Worm (Caenorhabditis elegans) whole organism, mixed stage, embryonic: ENCODE measurements around the gene srh-104.

ENCODE experiments used
- M03D4.4 ChIP-seq: sonication (generic microtip); optimal IDR thresholded peaks from 2 replicates; lab custom pipeline; 2017; ENCODE audit warnings: mild to moderate bottlenecking, missing genetic modification characterization, missing compliant biosample characterization
- bed-3 ChIP-seq: fragments of 200-800 bp; sonication (Bioruptor generic); optimal IDR thresholded peaks from 3 replicates; lab custom pipeline; 2018; ENCODE audit warnings: mild to moderate bottlenecking, missing genetic modification characterization, moderate library complexity, missing compliant biosample characterization
- blmp-1 ChIP-seq: fragments of 150-350 bp; optimal IDR thresholded peaks from 2 replicates; lab custom pipeline; 2014; ENCODE audit warnings: missing biosample characterization, missing genetic modification characterization
- ceh-83 ChIP-seq: fragments of 200-800 bp; sonication (Bioruptor generic); optimal IDR thresholded peaks from 2 replicates; lab custom pipeline; 2018; ENCODE audit warnings: mild to moderate bottlenecking, missing genetic modification characterization, missing compliant biosample characterization
- ces-1 ChIP-seq: fragments of 150-350 bp; optimal IDR thresholded peaks from 2 replicates; lab custom pipeline; 2014; ENCODE audit warnings: missing biosample characterization, missing genetic modification reagents, missing genetic modification characterization
- drap-1 ChIP-seq: fragments of 200-800 bp; sonication (Bioruptor generic); optimal IDR thresholded peaks from 3 replicates; lab custom pipeline; 2018; ENCODE audit warnings: mild to moderate bottlenecking, missing genetic modification characterization, missing compliant biosample characterization
- elt-1 ChIP-seq: sonication (generic microtip); optimal IDR thresholded peaks from 2 replicates; lab custom pipeline; 2017; ENCODE audit warnings: missing genetic modification characterization, mild to moderate bottlenecking, missing compliant biosample characterization, antibody characterized with exemption, moderate library complexity, borderline replicate concordance; ENCODE audit not compliant: insufficient read depth
- flh-1 ChIP-seq: fragments of 200-800 bp; sonication (Bioruptor generic); optimal IDR thresholded peaks from 2 replicates; lab custom pipeline; 2018; ENCODE audit warnings: mild to moderate bottlenecking, missing genetic modification characterization, moderate library complexity, missing compliant biosample characterization
- ham-2 ChIP-seq: fragments of 200-800 bp; sonication (Bioruptor generic); optimal IDR thresholded peaks from 2 replicates; lab custom pipeline; 2018; ENCODE audit warnings: mild to moderate bottlenecking, missing genetic modification characterization, missing compliant biosample characterization
- hlh-1 ChIP-seq: fragments of 150-350 bp; optimal IDR thresholded peaks from 2 replicates; lab custom pipeline; 2014; ENCODE audit warnings: missing biosample characterization, missing genetic modification reagents, missing genetic modification characterization
- lin-13 ChIP-seq: fragments of 150-350 bp; optimal IDR thresholded peaks from 2 replicates; lab custom pipeline; 2014; ENCODE audit warnings: missing biosample characterization, missing genetic modification characterization
- lin-32 ChIP-seq: fragments of 200-800 bp; sonication (Bioruptor generic); optimal IDR thresholded peaks from 2 replicates; lab custom pipeline; 2018; ENCODE audit warnings: mild to moderate bottlenecking, missing genetic modification characterization, missing compliant biosample characterization
- lsy-2 ChIP-seq: fragments of 150-350 bp; optimal IDR thresholded peaks from 2 replicates; lab custom pipeline; 2014; ENCODE audit warnings: missing biosample characterization, missing genetic modification characterization
- mab-5 ChIP-seq: fragments of 150-350 bp; optimal IDR thresholded peaks from 2 replicates; lab custom pipeline; 2014; ENCODE audit warnings: missing biosample characterization, missing genetic modification characterization
- mep-1 ChIP-seq: fragments of 150-350 bp; optimal IDR thresholded peaks from 2 replicates; lab custom pipeline; 2017; ENCODE audit warnings: missing biosample characterization, missing genetic modification reagents, missing genetic modification characterization, inconsistent platforms
- mls-2 ChIP-seq: sonication (generic microtip); optimal IDR thresholded peaks from 2 replicates; lab custom pipeline; 2016; ENCODE audit warnings: mild to moderate bottlenecking, missing genetic modification characterization, moderate library complexity, missing compliant biosample characterization
- nhr-2 ChIP-seq: fragments of 150-350 bp; optimal IDR thresholded peaks from 2 replicates; lab custom pipeline; 2014; ENCODE audit warnings: missing biosample characterization, missing genetic modification characterization
- nhr-237 ChIP-seq: fragments of 150-350 bp; optimal IDR thresholded peaks from 2 replicates; lab custom pipeline; 2014; ENCODE audit warnings: missing biosample characterization, missing genetic modification characterization
- nhr-28 ChIP-seq: fragments of 150-350 bp; optimal IDR thresholded peaks from 2 replicates; lab custom pipeline; 2014; ENCODE audit warnings: missing biosample characterization, missing genetic modification characterization
- nhr-76 ChIP-seq: sonication (generic microtip); optimal IDR thresholded peaks from 2 replicates; lab custom pipeline; 2017; ENCODE audit warnings: missing biosample characterization, missing genetic modification characterization
- pha-4 ChIP-seq: fragments of 150-350 bp; optimal IDR thresholded peaks from 2 replicates; lab custom pipeline; 2018; ENCODE audit warnings: missing biosample characterization, missing genetic modification reagents, missing genetic modification characterization
- sem-2 ChIP-seq: fragments of 200-800 bp; sonication (Bioruptor generic); optimal IDR thresholded peaks from 2 replicates; lab custom pipeline; 2018; ENCODE audit warnings: mild to moderate bottlenecking, missing genetic modification characterization, missing compliant biosample characterization
- snpc-4 ChIP-seq: fragments of 150-350 bp; optimal IDR thresholded peaks from 2 replicates; lab custom pipeline; 2014; ENCODE audit warnings: missing biosample characterization, missing genetic modification characterization
- tbx-8 ChIP-seq: fragments of 200-800 bp; sonication (Bioruptor generic); optimal IDR thresholded peaks from 2 replicates; lab custom pipeline; 2018; ENCODE audit warnings: mild to moderate bottlenecking, missing genetic modification characterization, moderate library complexity, missing compliant biosample characterization
- unc-120 ChIP-seq: sonication (generic microtip); optimal IDR thresholded peaks from 2 replicates; lab custom pipeline; 2017; ENCODE audit warnings: missing genetic modification characterization, missing compliant biosample characterization; ENCODE audit not compliant: poor library complexity, severe bottlenecking
- unc-39 ChIP-seq: fragments of 150-350 bp; optimal IDR thresholded peaks from 2 replicates; lab custom pipeline; 2014; ENCODE audit warnings: missing biosample characterization, missing genetic modification characterization
- unc-62 ChIP-seq: fragments of 150-350 bp; optimal IDR thresholded peaks from 2 replicates; lab custom pipeline; 2014; ENCODE audit warnings: missing biosample characterization, missing genetic modification reagents, missing genetic modification characterization
- ztf-11 ChIP-seq: fragments of 150-350 bp; optimal IDR thresholded peaks from 2 replicates; lab custom pipeline; 2014; ENCODE audit warnings: missing biosample characterization, missing genetic modification characterization

The srh-104 gene

DNA sequence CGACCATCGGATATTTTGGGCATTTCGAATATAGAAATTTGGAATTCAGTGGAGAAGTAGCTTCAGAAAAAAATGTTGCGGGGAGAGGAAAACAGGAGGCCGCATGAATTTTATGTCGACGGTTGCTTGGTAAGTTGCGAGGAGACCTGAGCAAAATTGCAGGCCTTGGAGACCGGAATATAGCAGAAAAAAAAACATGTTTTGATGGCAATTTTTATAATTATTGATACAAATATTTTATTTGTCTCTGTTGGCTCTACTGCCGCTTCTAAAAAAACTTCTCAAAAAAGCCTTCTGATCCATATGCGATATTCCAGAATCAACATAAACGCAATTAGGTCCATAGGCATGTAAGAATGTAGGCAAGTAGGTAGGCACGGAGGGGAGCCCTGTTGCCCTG lies 31.4 kb upstream of the srh-104 start, which contains the start of gene pacl-1:
Gene pacl-1 (minus strand): TSS at position 101 of the 400 bp plus-strand sequence.
- TF ChIP-seq ceh-83 (GFP tag; lab: Kevin White, UChicago) (no peak), unc-62 (no peak), ztf-11 (tag; lab: Kevin White, UChicago) (no peak), unc-120 (no peak), flh-1 (GFP tag; lab: Kevin White, UChicago) (no peak), snpc-4 (no peak), mls-2 (no peak), hlh-1 (tag; lab: Kevin White, UChicago) (no peak), sem-2 (GFP tag; lab: Kevin White, UChicago) (no peak), lsy-2 (tag; lab: Kevin White, UChicago) (no peak), nhr-2 (tag; lab: Kevin White, UChicago) (no peak), M03D4.4 (tag; lab: Kevin White, UChicago) (no peak), mab-5 (tag; lab: Kevin White, UChicago) (no peak)
- TF ChIP-seq, all 35 proteins: peak for 0

ce11 chrV:16271121-16271520 lies 27.1 kb upstream of the srh-104 start, which contains the start of gene T13F3.6:
TSS of gene T13F3.6 (minus strand) at chrV:16271221.
- TF ChIP-seq ztf-11 (tag; lab: Kevin White, UChicago) (no peak), unc-39 (no peak), tbx-8 (GFP tag; lab: Kevin White, UChicago) (no peak), drap-1 (GFP tag; lab: Kevin White, UChicago) (no peak), pha-4 (tag; lab: Kevin White, UChicago) (no peak), mab-5 (tag; lab: Kevin White, UChicago) (no peak), nhr-76 (tag; lab: Kevin White, UChicago) (no peak), ces-1 (GFP tag; lab: Kevin White, UChicago) (no peak)

DNA sequence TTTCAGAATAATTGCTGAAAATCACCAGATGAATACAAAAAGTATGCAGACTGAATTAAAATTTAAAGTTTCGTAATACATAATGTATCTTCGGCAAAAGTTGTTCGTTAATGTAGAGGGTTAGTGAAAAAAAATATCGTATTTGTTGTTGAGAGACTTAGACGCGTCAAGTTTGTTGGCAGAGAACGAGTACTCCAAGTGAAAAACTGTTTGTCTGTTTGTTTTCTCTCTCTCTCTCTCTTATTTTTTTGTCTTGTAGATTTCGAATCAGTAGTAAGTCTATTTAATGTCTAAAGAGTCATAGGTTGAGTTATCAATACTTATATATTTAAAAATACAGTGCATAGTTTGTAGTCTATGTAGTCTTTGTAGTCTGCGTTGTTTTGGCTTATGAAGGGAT lies 25.6 kb upstream of the srh-104 start, which contains the start of the genes fbxa-2 and T13F3.8:
Gene fbxa-2 (minus strand): TSS at position 101 of the 400 bp plus-strand sequence.
Gene T13F3.8 (plus strand): TSS at position 245 of the 400 bp plus-strand sequence.
- TF ChIP-seq M03D4.4 (tag; lab: Kevin White, UChicago), result no peak
- TF ChIP-seq elt-1 (tag; lab: Kevin White, UChicago), result no peak
- TF ChIP-seq bed-3 (GFP tag; lab: Kevin White, UChicago), result no peak
- no peak for TF ChIP-seq lin-32 (GFP tag; lab: Kevin White, UChicago)
- TF ChIP-seq mls-2, result no peak
- no peak for TF ChIP-seq ceh-83 (GFP tag; lab: Kevin White, UChicago)
- no peak for TF ChIP-seq ham-2 (GFP tag; lab: Kevin White, UChicago)
- no peak for TF ChIP-seq nhr-28 (tag; lab: Kevin White, UChicago)
- no peak for TF ChIP-seq snpc-4
- TF ChIP-seq unc-120, result no peak

DNA sequence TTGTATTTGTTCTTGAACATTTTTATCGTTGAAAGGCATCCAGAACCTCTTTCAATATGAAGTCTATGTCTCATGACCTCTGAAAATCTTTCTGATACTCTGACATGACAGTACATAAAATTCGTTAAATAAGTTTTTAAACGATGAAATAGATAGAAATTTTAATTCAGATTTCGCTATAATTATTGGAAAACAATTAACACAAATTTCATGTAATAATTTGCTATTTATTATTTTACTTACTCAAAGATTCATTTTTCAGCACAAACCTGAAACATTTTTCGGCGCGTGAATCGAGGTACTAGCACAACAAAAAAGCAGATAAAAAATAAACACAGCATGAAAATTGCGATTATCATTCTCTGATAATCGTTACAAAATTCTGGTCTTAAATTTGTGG lies 22.5 kb upstream of the srh-104 start, which contains the start of gene T13F3.4:
Gene T13F3.4 (minus strand): TSS at position 101 of the 400 bp plus-strand sequence.
- TF ChIP-seq nhr-237 (tag; lab: Kevin White, UChicago), result no peak
- TF ChIP-seq lsy-2 (tag; lab: Kevin White, UChicago), result no peak
- no peak for TF ChIP-seq tbx-8 (GFP tag; lab: Kevin White, UChicago)

- TF ChIP-seq flh-1 (GFP tag; lab: Kevin White, UChicago) (no peak), nhr-237 (tag; lab: Kevin White, UChicago) (no peak), ceh-83 (GFP tag; lab: Kevin White, UChicago) (no peak), tbx-8 (GFP tag; lab: Kevin White, UChicago) (no peak), lsy-2 (tag; lab: Kevin White, UChicago) (no peak), elt-1 (tag; lab: Kevin White, UChicago) (no peak), nhr-76 (tag; lab: Kevin White, UChicago) (no peak), unc-39 (no peak), drap-1 (GFP tag; lab: Kevin White, UChicago) (no peak), blmp-1 (tag; lab: Kevin White, UChicago) (no peak), mep-1 (tag; lab: Kevin White, UChicago) (no peak), sem-2 (GFP tag; lab: Kevin White, UChicago) (no peak), lin-13 (tag; lab: Kevin White, UChicago) (no peak), hlh-1 (tag; lab: Kevin White, UChicago) (no peak), mab-5 (tag; lab: Kevin White, UChicago) (no peak), lin-32 (GFP tag; lab: Kevin White, UChicago) (no peak)
Observed at ce11 chrV:16259684-16260083, 15.7 kb upstream of the srh-104 start, which contains the start of gene nhr-127. TSS of gene nhr-127 (plus strand) at chrV:16259984.
